Worm (Caenorhabditis elegans): ENCODE data around the gene cyp-29A2.

ce11 chrV:11244539-11244938 is 27.2 kb downstream of the cyp-29A2 start, which contains the start of gene mxl-1:
- no peak for TF ChIP-seq Y56A3A.18 (GFP tag; IDR thresholded peaks at IDR 0.05)
- TF ChIP-seq unc-130 (GFP tag; optimal IDR thresholded peaks at IDR 0.05): no peak
- TF ChIP-seq ccch-3 (GFP tag; optimal IDR thresholded peaks at IDR 0.05): no peak
- no peak for TF ChIP-seq ceh-27 (GFP tag; optimal IDR thresholded peaks at IDR 0.05)
